Worm (Caenorhabditis elegans): Measurements from ENCODE around the gene Y60A9A.1.

ce11 chrX:14366081-14366480, 11.0 kb downstream of the Y60A9A.1 start:
- no peak for TF ChIP-seq skn-1 (tag; optimal IDR thresholded peaks at IDR 0.05)
- no peak for TF ChIP-seq unc-62 (GFP tag; optimal IDR thresholded peaks at IDR 0.05)
- TF ChIP-seq nfya-1 (tag; optimal IDR thresholded peaks at IDR 0.05; ENCODE audit: insufficient read depth): no peak
- no peak for TF ChIP-seq mdl-1 (tag; optimal IDR thresholded peaks at IDR 0.05)
- TF ChIP-seq elt-1 (tag; optimal IDR thresholded peaks at IDR 0.05): no peak
- no peak for TF ChIP-seq egl-27 (tag; optimal IDR thresholded peaks at IDR 0.05)
- TF ChIP-seq nhr-237 (tag; optimal IDR thresholded peaks at IDR 0.05): no peak
- no peak for TF ChIP-seq nhr-12 (tag; optimal IDR thresholded peaks at IDR 0.05)
- TF ChIP-seq unc-39 (tag; optimal IDR thresholded peaks at IDR 0.05): no peak
- no peak for TF ChIP-seq lin-39 (tag; optimal IDR thresholded peaks at IDR 0.05)
- no peak for TF ChIP-seq ZK546.5 (tag; optimal IDR thresholded peaks at IDR 0.05)
